Worm (Caenorhabditis elegans) whole organism, early embryonic: ENCODE results near the gene srlf-35.

Experiments
- B0310.2 ChIP-seq: sonication (generic microtip); optimal IDR thresholded peaks from 2 replicates; lab custom pipeline; 2016; ENCODE audit warnings: mild to moderate bottlenecking, missing genetic modification characterization, missing compliant biosample characterization
- F13C5.2 ChIP-seq: sonication (generic microtip); optimal IDR thresholded peaks from 2 replicates; lab custom pipeline; 2017; ENCODE audit warnings: mild to moderate bottlenecking, missing genetic modification characterization, inconsistent platforms, missing compliant biosample characterization
- aly-1 ChIP-seq: sonication (generic microtip); optimal IDR thresholded peaks from 2 replicates; lab custom pipeline; 2016; ENCODE audit warnings: missing genetic modification characterization, missing compliant biosample characterization
- ama-1 ChIP-seq: fragments of 150-350 bp; optimal IDR thresholded peaks from 2 replicates; lab custom pipeline; 2014
- ceh-13 ChIP-seq: fragments of 200-800 bp; sonication (Bioruptor generic); optimal IDR thresholded peaks from 2 replicates; lab custom pipeline; 2018; ENCODE audit warnings: mild to moderate bottlenecking, missing genetic modification characterization, missing compliant biosample characterization
- ceh-36 ChIP-seq: sonication (generic microtip); optimal IDR thresholded peaks from 2 replicates; lab custom pipeline; 2016; ENCODE audit warnings: missing genetic modification characterization, inconsistent platforms, missing compliant biosample characterization
- ets-7 ChIP-seq: sonication (generic microtip); optimal IDR thresholded peaks from 2 replicates; lab custom pipeline; 2016; ENCODE audit warnings: missing genotype, missing genetic modification characterization, missing compliant biosample characterization
- flt-1 ChIP-seq: fragments of 200-800 bp; sonication (Bioruptor generic); IDR thresholded peaks from 2 replicates; pipeline ENCODE4 v1.3.6; 2022; ENCODE audit warnings: missing genetic modification characterization, missing compliant biosample characterization
- hmbx-1 ChIP-seq: sonication (generic microtip); optimal IDR thresholded peaks from 2 replicates; lab custom pipeline; 2016; ENCODE audit warnings: mild to moderate bottlenecking, missing genetic modification characterization, missing compliant biosample characterization
- hmg-4 ChIP-seq: fragments of 200-800 bp; sonication (Bioruptor generic); optimal IDR thresholded peaks from 2 replicates; lab custom pipeline; 2018; ENCODE audit warnings: mild to moderate bottlenecking, missing genetic modification characterization, missing compliant biosample characterization
- hnd-1 ChIP-seq: sonication (generic microtip); optimal IDR thresholded peaks from 2 replicates; lab custom pipeline; 2016; ENCODE audit warnings: missing genetic modification characterization, missing compliant biosample characterization
- pes-1 ChIP-seq: fragments of 200-800 bp; sonication (Bioruptor generic); IDR thresholded peaks from 2 replicates; pipeline ENCODE4 v1.3.6; 2022; ENCODE audit warnings: missing genetic modification reagents, missing genetic modification characterization, missing compliant biosample characterization
- scrt-1 ChIP-seq: fragments of 200-800 bp; sonication (Bioruptor generic); IDR thresholded peaks from 2 replicates; pipeline ENCODE4 v1.3.6; 2022; ENCODE audit warnings: missing genetic modification characterization, missing compliant biosample characterization
- sea-1 ChIP-seq: fragments of 200-800 bp; sonication (Bioruptor generic); conservative IDR thresholded peaks from 2 replicates; pipeline ENCODE4 v1.3.6; 2022; ENCODE audit warnings: missing genetic modification characterization, missing compliant biosample characterization
- tbx-11 ChIP-seq: fragments of 200-800 bp; sonication (Bioruptor generic); IDR thresholded peaks from 2 replicates; pipeline ENCODE4 v1.3.6; 2022; ENCODE audit warnings: missing genetic modification characterization, missing compliant biosample characterization
- tbx-37 ChIP-seq: fragments of 200-800 bp; sonication (Bioruptor generic); conservative IDR thresholded peaks from 2 replicates; pipeline ENCODE4 v1.3.6; 2022; ENCODE audit warnings: missing genetic modification reagents, missing genetic modification characterization, missing compliant biosample characterization
- tra-4 ChIP-seq: sonication (generic microtip); optimal IDR thresholded peaks from 2 replicates; lab custom pipeline; 2017; ENCODE audit warnings: missing genetic modification characterization, missing compliant biosample characterization

Gene srlf-35

ce11 chrV:547980-548379, 44.2 kb downstream of the srlf-35 start, which contains the start of gene C14C6.6:
C14C6.6 (minus strand) TSS chrV:548080.
- TF ChIP-seq ceh-13 (GFP tag; lab: Kevin White, UChicago): no peak
- TF ChIP-seq pes-1: no peak
- no peak for TF ChIP-seq ets-7
- no peak for TF ChIP-seq flt-1 (GFP tag; lab: Robert Waterston, UW)
- TF ChIP-seq ceh-36: no peak
- no peak for TF ChIP-seq ama-1 (lab: Kevin White, UChicago)
- TF ChIP-seq hmg-4: no peak

- TF ChIP-seq B0310.2 (tag; lab: Kevin White, UChicago) (no peak), tbx-37 (GFP tag; lab: Robert Waterston, UW) (no peak), tra-4 (tag; lab: Kevin White, UChicago) (no peak), sea-1 (GFP tag; lab: Robert Waterston, UW) (no peak), scrt-1 (no peak), aly-1 (no peak), tbx-11 (no peak), F13C5.2 (tag; lab: Kevin White, UChicago) (no peak), hnd-1 (tag; lab: Kevin White, UChicago) (no peak), hmg-4 (no peak), ama-1 (lab: Kevin White, UChicago) (no peak), ets-7 (no peak), flt-1 (GFP tag; lab: Robert Waterston, UW) (no peak), hmbx-1 (tag; lab: Kevin White, UChicago) (no peak), pes-1 (no peak), ceh-36 (no peak), ceh-13 (GFP tag; lab: Kevin White, UChicago) (no peak)
Measured at ce11 chrV:552406-552805, 48.6 kb downstream of the srlf-35 start.

- no peak for TF ChIP-seq ceh-13 (GFP tag; lab: Kevin White, UChicago)
- no peak for TF ChIP-seq aly-1
- TF ChIP-seq tra-4 (tag; lab: Kevin White, UChicago): no peak
- no peak for TF ChIP-seq ets-7
- TF ChIP-seq hnd-1 (tag; lab: Kevin White, UChicago): no peak
- no peak for TF ChIP-seq flt-1 (GFP tag; lab: Robert Waterston, UW)
Measured at ce11 chrV:553067-553466, 49.2 kb downstream of the srlf-35 start, which contains the start of gene C14C6.8. C14C6.8 (minus strand) TSS chrV:553167.
